Worm (Caenorhabditis elegans) whole organism, late embryonic: ENCODE measurements around the gene fbxc-15.
"Not testable (repeated sequence)": the region's sequence is repeated elsewhere in the genome, so short reads cannot be mapped to it uniquely, and the experiment has no call there.

Experiments used
- K02D7.2 ChIP-seq: sonication (generic microtip); optimal IDR thresholded peaks from 2 replicates; lab custom pipeline; 2017; ENCODE audit warnings: mild to moderate bottlenecking, missing genetic modification characterization, missing compliant biosample characterization
- T23F11.4 ChIP-seq: fragments of 200-800 bp; sonication (Bioruptor generic); optimal IDR thresholded peaks from 2 replicates; lab custom pipeline; 2018; ENCODE audit warnings: mild to moderate bottlenecking, missing genetic modification characterization, missing compliant biosample characterization
- ama-1 ChIP-seq: fragments of 150-350 bp; optimal IDR thresholded peaks from 2 replicates; lab custom pipeline; 2014
- ceh-9 ChIP-seq: sonication (generic microtip); optimal IDR thresholded peaks from 2 replicates; lab custom pipeline; 2016; ENCODE audit warnings: mild to moderate bottlenecking, missing genetic modification characterization, inconsistent platforms, missing compliant biosample characterization
- elt-2 ChIP-seq: sonication (generic microtip); optimal IDR thresholded peaks from 2 replicates; lab custom pipeline; 2016; ENCODE audit warnings: missing genetic modification reagents, missing genetic modification characterization, missing compliant biosample characterization
- ets-4 ChIP-seq: sonication (generic microtip); optimal IDR thresholded peaks from 2 replicates; lab custom pipeline; 2016; ENCODE audit warnings: missing genetic modification characterization, missing compliant biosample characterization
- eyg-1 ChIP-seq: sonication (generic microtip); optimal IDR thresholded peaks from 2 replicates; lab custom pipeline; 2016; ENCODE audit warnings: missing genotype, missing genetic modification characterization, missing compliant biosample characterization
- fkh-6 ChIP-seq: sonication (generic microtip); optimal IDR thresholded peaks from 2 replicates; lab custom pipeline; 2016; ENCODE audit warnings: missing genetic modification characterization, missing compliant biosample characterization
- pha-4 ChIP-seq: fragments of 150-350 bp; optimal IDR thresholded peaks from 2 replicates; lab custom pipeline; 2018; ENCODE audit warnings: missing biosample characterization, missing genetic modification reagents, missing genetic modification characterization
- rnt-1 ChIP-seq: sonication (generic microtip); optimal IDR thresholded peaks from 2 replicates; lab custom pipeline; 2016; ENCODE audit warnings: missing genetic modification characterization, missing compliant biosample characterization
- sox-4 ChIP-seq: sonication (generic microtip); optimal IDR thresholded peaks from 2 replicates; lab custom pipeline; 2017; ENCODE audit warnings: mild to moderate bottlenecking, missing genetic modification characterization, inconsistent platforms, missing compliant biosample characterization
- tbx-2 ChIP-seq: sonication (generic microtip); optimal IDR thresholded peaks from 2 replicates; lab custom pipeline; 2016; ENCODE audit warnings: missing genetic modification characterization, missing compliant biosample characterization
- unc-42 ChIP-seq: sonication (generic microtip); optimal IDR thresholded peaks from 2 replicates; lab custom pipeline; 2016; ENCODE audit warnings: missing genotype, missing genetic modification characterization, missing compliant biosample characterization
- unc-86 ChIP-seq: sonication (generic microtip); optimal IDR thresholded peaks from 2 replicates; lab custom pipeline; 2016; ENCODE audit warnings: missing genetic modification characterization, missing compliant biosample characterization

DNA sequence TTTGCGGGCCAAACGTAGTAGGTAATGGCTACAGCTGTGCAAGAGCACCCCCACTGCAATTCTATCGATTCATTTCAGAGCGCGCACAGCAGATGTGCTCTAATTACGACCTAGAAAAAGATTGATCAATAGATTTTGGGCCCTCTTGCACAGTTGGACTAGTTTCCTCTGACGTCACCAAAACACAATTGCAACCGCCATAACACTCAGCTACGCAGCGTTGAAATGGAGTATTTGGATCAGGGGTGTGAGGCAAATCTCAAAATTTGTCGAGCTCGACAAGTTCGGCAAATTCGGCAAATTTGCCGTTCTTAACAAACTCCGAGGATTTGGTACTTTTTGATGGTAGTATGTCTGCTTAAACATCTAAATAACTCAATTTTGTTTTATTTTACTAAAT lies 12.3 kb upstream of the fbxc-15 start, which contains the start of gene fbxc-18:
- not testable (repeated sequence) for TF ChIP-seq T23F11.4 (GFP tag; lab: Kevin White, UChicago); eyg-1; sox-4 (tag; lab: Kevin White, UChicago); ama-1 (lab: Kevin White, UChicago); unc-86 (tag; lab: Kevin White, UChicago); ets-4 (tag; lab: Kevin White, UChicago); rnt-1; ceh-9; pha-4 (tag; lab: Kevin White, UChicago); elt-2 (tag; lab: Kevin White, UChicago); tbx-2 (tag; lab: Kevin White, UChicago); unc-42 (tag; lab: Kevin White, UChicago); K02D7.2 (tag; lab: Kevin White, UChicago); fkh-6 (tag; lab: Kevin White, UChicago)
